Worm (Caenorhabditis elegans): ENCODE measurements around the gene B0416.3.

DNA sequence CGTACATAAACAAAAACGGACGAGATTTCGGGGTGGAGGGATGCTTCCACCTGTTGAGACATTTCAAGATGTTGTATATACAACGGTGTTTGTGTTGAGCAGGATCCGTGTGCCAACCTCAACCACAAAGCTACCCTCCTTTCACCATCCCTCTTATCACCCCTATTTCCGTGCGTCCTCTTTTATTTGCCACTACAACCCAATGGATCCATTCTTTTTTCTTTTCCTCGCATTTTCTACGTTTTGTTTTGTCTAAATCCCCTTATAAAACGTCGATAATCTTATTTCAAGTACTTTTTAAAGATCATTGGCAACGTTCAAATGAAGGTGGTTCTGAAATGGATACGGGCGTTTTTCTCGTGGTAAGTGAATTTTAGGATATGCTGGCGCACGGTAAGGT, 48.2 kb upstream of the B0416.3 start, which contains the start of gene gpa-12:
- no peak for TF ChIP-seq aly-2 (tag; optimal IDR thresholded peaks at IDR 0.05)
- no peak for TF ChIP-seq ces-1 (GFP tag; optimal IDR thresholded peaks at IDR 0.05)
- TF ChIP-seq lin-39 (tag; optimal IDR thresholded peaks at IDR 0.05) = no peak

Data from whole organism, L1 larva.